Worm (Caenorhabditis elegans): ENCODE data around the gene dylt-3.

dylt-3 gene

DNA sequence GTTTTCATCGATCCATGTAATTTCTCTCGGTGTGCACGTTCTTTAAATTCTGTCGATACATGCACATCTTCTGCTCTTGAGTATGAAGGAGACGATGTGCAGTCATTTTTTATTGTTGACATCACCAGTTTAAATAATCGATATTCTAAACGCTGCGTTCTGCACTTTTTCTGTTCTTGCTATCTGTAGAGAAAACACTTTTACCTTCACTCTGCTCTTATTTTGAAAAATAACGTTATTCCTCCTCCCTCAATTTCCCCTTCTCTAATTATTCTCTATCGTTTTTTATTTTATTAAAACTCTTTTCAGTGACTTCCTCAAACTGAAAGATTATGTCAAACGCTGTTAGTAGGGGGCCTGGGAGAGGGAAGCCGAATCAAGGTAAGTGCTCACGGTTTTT is 35.4 kb downstream of the dylt-3 start, which contains the start of gene ifg-1:
ifg-1 (plus strand) TSS at position 301 of the 400 bp plus-strand sequence.
- TF ChIP-seq nhr-11 (tag; optimal IDR thresholded peaks at IDR 0.05), result no peak
- no peak for TF ChIP-seq zag-1 (tag; optimal IDR thresholded peaks at IDR 0.05)
- TF ChIP-seq nhr-85 (tag), result no peak
- TF ChIP-seq nhr-77 (tag; optimal IDR thresholded peaks at IDR 0.05), result no peak
- no peak for TF ChIP-seq mep-1 (tag; optimal IDR thresholded peaks at IDR 0.05)
- TF ChIP-seq pax-3 (tag; optimal IDR thresholded peaks at IDR 0.05), result no peak
- TF ChIP-seq ztf-11 (tag; optimal IDR thresholded peaks at IDR 0.05), result no peak
- no peak for TF ChIP-seq unc-30 (tag; optimal IDR thresholded peaks at IDR 0.05)
- TF ChIP-seq nhr-19 (GFP tag; conservative IDR thresholded peaks at IDR 0.05), result no peak

DNA sequence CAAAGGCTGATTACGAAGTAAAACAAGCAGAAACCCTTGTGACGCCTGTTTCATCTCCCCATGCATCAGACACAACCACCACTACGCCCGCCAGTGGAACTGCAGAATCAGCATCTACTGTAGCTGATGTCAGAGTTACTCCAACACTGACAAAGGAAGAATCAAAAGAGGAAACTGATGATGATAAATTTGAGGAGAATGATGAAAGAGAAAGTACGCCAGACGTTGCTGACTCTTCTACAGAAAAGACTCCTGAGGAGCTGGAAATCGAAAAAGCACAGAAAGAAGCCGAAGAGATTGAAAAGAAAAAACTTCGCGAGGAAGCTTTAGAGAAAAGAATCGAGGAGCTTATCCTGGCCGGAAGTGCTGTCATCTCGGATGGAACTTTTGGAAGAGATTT is 36.7 kb downstream of the dylt-3 start:
- TF ChIP-seq lin-35 (GFP tag; optimal IDR thresholded peaks at IDR 0.05) (no peak), irx-1 (tag; optimal IDR thresholded peaks at IDR 0.05) (no peak), snpc-4 (tag; optimal IDR thresholded peaks at IDR 0.05) (no peak), vab-15 (tag; optimal IDR thresholded peaks at IDR 0.05) (no peak), hpl-2 (GFP tag; optimal IDR thresholded peaks at IDR 0.05) (no peak)

DNA sequence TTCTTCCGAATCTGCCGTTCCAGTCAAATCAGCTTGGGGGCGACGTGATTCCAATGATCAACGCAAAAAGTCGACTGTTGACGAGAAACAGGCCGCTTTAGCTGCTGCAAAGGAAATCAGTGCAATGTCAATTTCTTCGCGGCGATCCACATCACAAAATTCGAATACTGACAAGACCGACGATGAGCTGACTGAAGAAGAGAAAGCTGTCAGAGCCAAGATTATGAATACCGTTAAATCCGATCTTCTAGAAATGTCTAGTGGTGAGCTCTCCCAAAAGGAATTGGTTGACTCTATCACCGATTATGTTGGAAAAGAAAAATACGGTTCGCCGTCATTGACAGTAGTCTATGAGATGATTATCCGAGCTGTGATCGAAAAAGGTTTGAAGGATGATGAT is 38.7 kb downstream of the dylt-3 start:
- TF ChIP-seq ztf-4 (tag; optimal IDR thresholded peaks at IDR 0.05) (no peak), nhr-84 (tag; optimal IDR thresholded peaks at IDR 0.05) (no peak), nhr-20 (tag; optimal IDR thresholded peaks at IDR 0.05) (no peak), sup-37 (GFP tag; optimal IDR thresholded peaks at IDR 0.05) (no peak), tlp-1 (tag; optimal IDR thresholded peaks at IDR 0.05) (no peak), nhr-237 (tag; optimal IDR thresholded peaks at IDR 0.05) (no peak), dpl-1 (GFP tag; optimal IDR thresholded peaks at IDR 0.05) (no peak), ama-1 (optimal IDR thresholded peaks at IDR 0.05) (no peak), pax-3 (tag; optimal IDR thresholded peaks at IDR 0.05) (no peak), fkh-10 (GFP tag; optimal IDR thresholded peaks at IDR 0.05) (no peak), F16B12.6 (tag; optimal IDR thresholded peaks at IDR 0.05) (no peak), elt-2 (tag; optimal IDR thresholded peaks at IDR 0.05) (no peak), zag-1 (tag; optimal IDR thresholded peaks at IDR 0.05) (no peak), nhr-85 (tag) (no peak), rnt-1 (tag; optimal IDR thresholded peaks at IDR 0.05) (no peak), ceh-88 (GFP tag; IDR thresholded peaks at IDR 0.05) (no peak), tbx-2 (tag; optimal IDR thresholded peaks at IDR 0.05) (no peak), egl-13 (tag; optimal IDR thresholded peaks at IDR 0.05) (no peak), unc-86 (tag; optimal IDR thresholded peaks at IDR 0.05) (no peak)

DNA sequence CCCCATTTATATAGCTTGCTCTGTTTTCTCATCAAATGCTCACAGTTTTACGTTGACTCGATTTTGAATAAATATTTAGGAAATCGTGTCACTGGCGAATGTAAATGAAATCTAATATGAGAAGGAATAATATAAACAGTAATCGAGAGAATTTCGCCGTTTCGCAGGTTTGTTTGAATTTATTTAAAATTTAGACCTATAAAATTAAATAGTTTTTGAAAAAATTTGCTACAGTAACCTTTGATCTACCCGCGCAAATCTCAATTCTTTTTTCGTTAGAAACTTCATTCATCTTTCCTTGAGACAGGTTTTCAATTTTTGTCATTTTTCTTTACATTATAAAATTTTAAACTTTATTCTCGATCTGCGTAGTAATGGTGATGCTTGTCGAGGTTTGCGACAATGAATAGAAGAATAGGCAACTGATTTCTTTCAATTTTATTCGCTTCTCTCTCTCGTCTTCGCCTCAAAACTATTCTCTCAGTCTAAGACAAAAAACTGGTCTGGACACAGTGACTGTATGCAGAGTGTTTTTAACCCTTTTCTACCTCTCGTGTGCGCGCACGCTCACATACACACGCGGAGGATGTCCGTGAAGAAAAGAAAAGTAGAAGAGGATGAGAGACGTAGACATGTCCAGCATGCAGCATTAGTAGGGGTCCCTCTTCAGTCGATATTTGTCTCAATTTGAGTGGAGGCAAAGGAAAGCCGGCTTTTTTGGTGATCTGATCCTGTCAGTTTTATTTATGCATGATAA is 41.0 kb downstream of the dylt-3 start, which contains the start of gene dab-1:
dab-1 (plus strand) TSS at position 78 of the 757 bp plus-strand sequence.
- no peak for TF ChIP-seq efl-3 (GFP tag; optimal IDR thresholded peaks at IDR 0.05)
- TF ChIP-seq fkh-4 (tag; optimal IDR thresholded peaks at IDR 0.05; ENCODE audit: borderline replicate concordance), result no peak
- peak in 1 of 2 experiments; percentile 58 for TF ChIP-seq lin-35 (GFP tag; optimal IDR thresholded peaks at IDR 0.05)
- TF ChIP-seq zag-1 (tag; optimal IDR thresholded peaks at IDR 0.05), result no peak
- peak in 4 of 6 experiments; percentile 3 to 55 (median 18) for TF ChIP-seq elt-3 (tag; optimal IDR thresholded peaks at IDR 0.05)
- TF ChIP-seq isw-1 (GFP tag; IDR thresholded peaks at IDR 0.05), result no peak
- TF ChIP-seq tlp-1 (tag; optimal IDR thresholded peaks at IDR 0.05), result no peak
- TF ChIP-seq pag-3 (tag; optimal IDR thresholded peaks at IDR 0.05; ENCODE audit: borderline replicate concordance, insufficient read depth), result no peak
- no peak for TF ChIP-seq ets-5 (GFP tag; IDR thresholded peaks at IDR 0.05)
- no peak for TF ChIP-seq nhr-28 (tag; optimal IDR thresholded peaks at IDR 0.05)
- peak; percentile 0 for TF ChIP-seq tbx-2 (tag; optimal IDR thresholded peaks at IDR 0.05)
- TF ChIP-seq mab-9 (GFP tag; IDR thresholded peaks at IDR 0.05), result no peak
- no peak for TF ChIP-seq aly-2 (tag; optimal IDR thresholded peaks at IDR 0.05)
- no peak for TF ChIP-seq mef-2 (tag; optimal IDR thresholded peaks at IDR 0.05)
- TF ChIP-seq unc-62 (GFP tag; optimal IDR thresholded peaks at IDR 0.05), result no peak
- peak; percentile 46 for TF ChIP-seq snu-23 (GFP tag; optimal IDR thresholded peaks at IDR 0.05)
- peak; percentile 91 for TF ChIP-seq blmp-1 (tag; optimal IDR thresholded peaks at IDR 0.05)
- TF ChIP-seq ztf-11 (tag; optimal IDR thresholded peaks at IDR 0.05), result no peak
- TF ChIP-seq hlh-17 (GFP tag; optimal IDR thresholded peaks at IDR 0.05; ENCODE audit: borderline replicate concordance), result no peak
- no peak for TF ChIP-seq sptf-1 (tag; optimal IDR thresholded peaks at IDR 0.05)
- no peak for TF ChIP-seq fkh-10 (GFP tag; optimal IDR thresholded peaks at IDR 0.05)
- TF ChIP-seq aha-1 (tag; optimal IDR thresholded peaks at IDR 0.05), result no peak
- TF ChIP-seq zip-4 (GFP tag; optimal IDR thresholded peaks at IDR 0.05), result no peak
- no peak for TF ChIP-seq jun-1 (tag; optimal IDR thresholded peaks at IDR 0.05)
- TF ChIP-seq nhr-85 (tag), result peak; percentile 83
